Worm (Caenorhabditis elegans): ENCODE results near the gene C33D3.4.
A peak's percentile ranks its signal among the peaks of the same experiment; 100 is the strongest.

The C33D3.4 gene

ce11 chrX:10524483-10524948 is 35.7 kb downstream of the C33D3.4 start, which contains the start of the genes mboa-7 and git-1 (continued):
- TF ChIP-seq zfp-3 (GFP tag; conservative IDR thresholded peaks at IDR 0.05) = no peak
- peak; percentile 86 for TF ChIP-seq mxl-3 (GFP tag; optimal IDR thresholded peaks at IDR 0.05)
- TF ChIP-seq daf-8 (GFP tag; IDR thresholded peaks at IDR 0.05) = no peak
- no peak for TF ChIP-seq F26F4.8 (GFP tag; conservative IDR thresholded peaks at IDR 0.05)
- no peak for TF ChIP-seq lin-15B (tag; optimal IDR thresholded peaks at IDR 0.05)
- no peak for TF ChIP-seq skn-1 (tag; optimal IDR thresholded peaks at IDR 0.05)
- no peak for TF ChIP-seq zfp-2 (tag; optimal IDR thresholded peaks at IDR 0.05)

ce11 chrX:10527414-10527813 is 38.6 kb downstream of the C33D3.4 start:
- TF ChIP-seq mdl-1 (tag; optimal IDR thresholded peaks at IDR 0.05) = peak in 1 of 2 experiments; percentile 37
- peak in 1 of 2 experiments; percentile 14 for TF ChIP-seq unc-62 (GFP tag; optimal IDR thresholded peaks at IDR 0.05 in 1 of 2)
- no peak for TF ChIP-seq unc-62 (tag; optimal IDR thresholded peaks at IDR 0.05)
- peak; percentile 8 for TF ChIP-seq mes-2 (tag; optimal IDR thresholded peaks at IDR 0.05; ENCODE audit: poor library complexity, severe bottlenecking)
- no peak for TF ChIP-seq pha-4 (GFP tag; IDR thresholded peaks at IDR 0.05)
- no peak for TF ChIP-seq pha-4 (tag; optimal IDR thresholded peaks at IDR 0.05)
- TF ChIP-seq R02D3.7 (tag; optimal IDR thresholded peaks at IDR 0.05) = no peak
- TF ChIP-seq Y48G9A.11 (GFP tag; IDR thresholded peaks at IDR 0.05) = no peak
- TF ChIP-seq hif-1 (tag; optimal IDR thresholded peaks at IDR 0.05) = no peak
- TF ChIP-seq hlh-30 (tag; optimal IDR thresholded peaks at IDR 0.05; ENCODE audit: insufficient read depth) = peak; percentile 67
- TF ChIP-seq hlh-11 (tag; optimal IDR thresholded peaks at IDR 0.05) = peak; percentile 58
- TF ChIP-seq nhr-28 (tag; optimal IDR thresholded peaks at IDR 0.05) = peak; percentile 20
- TF ChIP-seq dve-1 (tag; optimal IDR thresholded peaks at IDR 0.05; ENCODE audit: insufficient read depth) = peak; percentile 50
- TF ChIP-seq daf-16 (GFP tag; optimal IDR thresholded peaks at IDR 0.05) = no peak
- peak; percentile 57 for TF ChIP-seq daf-16 (tag; optimal IDR thresholded peaks at IDR 0.05)
- peak; percentile 73 for TF ChIP-seq dmd-6 (GFP tag; IDR thresholded peaks at IDR 0.05)

ce11 chrX:10528993-10529392 is 40.1 kb downstream of the C33D3.4 start, which contains the start of the genes F14F3.5 and slcf-1:
Gene F14F3.5 (minus strand): TSS chrX:10529226.
Gene slcf-1 (plus strand): TSS chrX:10529294.
- TF ChIP-seq ceh-62 (tag; optimal IDR thresholded peaks at IDR 0.05) (no peak), lin-39 (tag; optimal IDR thresholded peaks at IDR 0.05) (no peak), saeg-2 (GFP tag; IDR thresholded peaks at IDR 0.05) (no peak), F44E2.7 (GFP tag; IDR thresholded peaks at IDR 0.05) (no peak), madf-9 (GFP tag; conservative IDR thresholded peaks at IDR 0.05) (no peak), ces-1 (GFP tag; optimal IDR thresholded peaks at IDR 0.05) (no peak), zag-1 (tag; optimal IDR thresholded peaks at IDR 0.05) (no peak), php-3 (GFP tag; IDR thresholded peaks at IDR 0.05) (peak; percentile 81), lin-15B (tag; optimal IDR thresholded peaks at IDR 0.05) (no peak), mxl-3 (GFP tag; optimal IDR thresholded peaks at IDR 0.05) (no peak), nhr-11 (tag; optimal IDR thresholded peaks at IDR 0.05) (no peak), fos-1 (tag; optimal IDR thresholded peaks at IDR 0.05) (no peak), jun-1 (tag; optimal IDR thresholded peaks at IDR 0.05) (no peak), egl-27 (tag; optimal IDR thresholded peaks at IDR 0.05) (no peak), cey-2 (tag; optimal IDR thresholded peaks at IDR 0.05; ENCODE audit: borderline replicate concordance, insufficient read depth) (no peak), dmd-6 (GFP tag; IDR thresholded peaks at IDR 0.05) (peak; percentile 51), nhr-10 (tag; optimal IDR thresholded peaks at IDR 0.05) (no peak), Y48G9A.11 (GFP tag; IDR thresholded peaks at IDR 0.05) (no peak), daf-16 (GFP tag; optimal IDR thresholded peaks at IDR 0.05) (no peak), daf-16 (tag; optimal IDR thresholded peaks at IDR 0.05) (peak; percentile 49), Y105C5A.15 (GFP tag; IDR thresholded peaks at IDR 0.05) (no peak), aha-1 (tag) (no peak), pqm-1 (tag; optimal IDR thresholded peaks at IDR 0.05) (peak; percentile 57), madf-5 (GFP tag; IDR thresholded peaks at IDR 0.05) (no peak), mdt-29 (GFP tag; IDR thresholded peaks at IDR 0.05) (no peak), vab-7 (GFP tag; IDR thresholded peaks at IDR 0.05) (no peak), attf-4 (tag; optimal IDR thresholded peaks at IDR 0.05) (no peak), ama-1 (optimal IDR thresholded peaks at IDR 0.05) (no peak), Y5F2A.4 (GFP tag; optimal IDR thresholded peaks at IDR 0.05) (no peak), hlh-30 (tag; optimal IDR thresholded peaks at IDR 0.05; ENCODE audit: insufficient read depth) (no peak), egl-43 (GFP tag; IDR thresholded peaks at IDR 0.05) (no peak), T20F7.1 (GFP tag; optimal IDR thresholded peaks at IDR 0.05) (no peak), hlh-11 (tag; optimal IDR thresholded peaks at IDR 0.05) (peak; percentile 40), unc-130 (GFP tag; optimal IDR thresholded peaks at IDR 0.05) (no peak)

Measured in whole organism, L4 larva.